Worm (Caenorhabditis elegans) whole organism, mixed stage, embryonic: ENCODE data around the gene emre-1.
A peak's percentile ranks its signal among the peaks of the same experiment; 100 is the strongest.

Source experiments
- M03D4.4 ChIP-seq: sonication (generic microtip); optimal IDR thresholded peaks from 2 replicates; lab custom pipeline; 2017; ENCODE audit warnings: mild to moderate bottlenecking, missing genetic modification characterization, missing compliant biosample characterization
- bed-3 ChIP-seq: fragments of 200-800 bp; sonication (Bioruptor generic); optimal IDR thresholded peaks from 3 replicates; lab custom pipeline; 2018; ENCODE audit warnings: mild to moderate bottlenecking, missing genetic modification characterization, moderate library complexity, missing compliant biosample characterization
- blmp-1 ChIP-seq: fragments of 150-350 bp; optimal IDR thresholded peaks from 2 replicates; lab custom pipeline; 2014; ENCODE audit warnings: missing biosample characterization, missing genetic modification characterization
- ceh-43 ChIP-seq: fragments of 200-800 bp; sonication (Bioruptor generic); optimal IDR thresholded peaks from 2 replicates; lab custom pipeline; 2018; ENCODE audit warnings: mild to moderate bottlenecking, missing genetic modification characterization, moderate library complexity, missing compliant biosample characterization
- ceh-83 ChIP-seq: fragments of 200-800 bp; sonication (Bioruptor generic); optimal IDR thresholded peaks from 2 replicates; lab custom pipeline; 2018; ENCODE audit warnings: mild to moderate bottlenecking, missing genetic modification characterization, missing compliant biosample characterization
- ces-1 ChIP-seq: fragments of 150-350 bp; optimal IDR thresholded peaks from 2 replicates; lab custom pipeline; 2014; ENCODE audit warnings: missing biosample characterization, missing genetic modification reagents, missing genetic modification characterization
- cnd-1 ChIP-seq: fragments of 200-800 bp; sonication (Bioruptor generic); optimal IDR thresholded peaks from 2 replicates; lab custom pipeline; 2018; ENCODE audit warnings: mild to moderate bottlenecking, missing genetic modification characterization, missing compliant biosample characterization
- drap-1 ChIP-seq: fragments of 200-800 bp; sonication (Bioruptor generic); optimal IDR thresholded peaks from 3 replicates; lab custom pipeline; 2018; ENCODE audit warnings: mild to moderate bottlenecking, missing genetic modification characterization, missing compliant biosample characterization
- elt-1 ChIP-seq: sonication (generic microtip); optimal IDR thresholded peaks from 2 replicates; lab custom pipeline; 2017; ENCODE audit warnings: missing genetic modification characterization, mild to moderate bottlenecking, missing compliant biosample characterization, antibody characterized with exemption, moderate library complexity, borderline replicate concordance; ENCODE audit not compliant: insufficient read depth
- elt-3 ChIP-seq: fragments of 150-350 bp; optimal IDR thresholded peaks from 2 replicates; lab custom pipeline; 2014; ENCODE audit warnings: missing biosample characterization, missing genetic modification characterization
- ham-2 ChIP-seq: fragments of 200-800 bp; sonication (Bioruptor generic); optimal IDR thresholded peaks from 2 replicates; lab custom pipeline; 2018; ENCODE audit warnings: mild to moderate bottlenecking, missing genetic modification characterization, missing compliant biosample characterization
- hlh-1 ChIP-seq: fragments of 150-350 bp; optimal IDR thresholded peaks from 2 replicates; lab custom pipeline; 2014; ENCODE audit warnings: missing biosample characterization, missing genetic modification reagents, missing genetic modification characterization
- lin-13 ChIP-seq: fragments of 150-350 bp; optimal IDR thresholded peaks from 2 replicates; lab custom pipeline; 2014; ENCODE audit warnings: missing biosample characterization, missing genetic modification characterization
- lsy-2 ChIP-seq: fragments of 150-350 bp; optimal IDR thresholded peaks from 2 replicates; lab custom pipeline; 2014; ENCODE audit warnings: missing biosample characterization, missing genetic modification characterization
- mab-5 ChIP-seq: fragments of 150-350 bp; optimal IDR thresholded peaks from 2 replicates; lab custom pipeline; 2014; ENCODE audit warnings: missing biosample characterization, missing genetic modification characterization
- mep-1 ChIP-seq: fragments of 150-350 bp; optimal IDR thresholded peaks from 2 replicates; lab custom pipeline; 2017; ENCODE audit warnings: missing biosample characterization, missing genetic modification reagents, missing genetic modification characterization, inconsistent platforms
- mls-2 ChIP-seq: sonication (generic microtip); optimal IDR thresholded peaks from 2 replicates; lab custom pipeline; 2016; ENCODE audit warnings: mild to moderate bottlenecking, missing genetic modification characterization, moderate library complexity, missing compliant biosample characterization
- nhr-12 ChIP-seq: fragments of 150-350 bp; optimal IDR thresholded peaks from 2 replicates; lab custom pipeline; 2014; ENCODE audit warnings: missing biosample characterization, missing genetic modification characterization
- nhr-2 ChIP-seq: fragments of 150-350 bp; optimal IDR thresholded peaks from 2 replicates; lab custom pipeline; 2014; ENCODE audit warnings: missing biosample characterization, missing genetic modification characterization
- nhr-28 ChIP-seq: fragments of 150-350 bp; optimal IDR thresholded peaks from 2 replicates; lab custom pipeline; 2014; ENCODE audit warnings: missing biosample characterization, missing genetic modification characterization
- nhr-76 ChIP-seq: sonication (generic microtip); optimal IDR thresholded peaks from 2 replicates; lab custom pipeline; 2017; ENCODE audit warnings: missing biosample characterization, missing genetic modification characterization
- pha-4 ChIP-seq: fragments of 150-350 bp; optimal IDR thresholded peaks from 2 replicates; lab custom pipeline; 2018; ENCODE audit warnings: missing biosample characterization, missing genetic modification reagents, missing genetic modification characterization
- sem-2 ChIP-seq: fragments of 200-800 bp; sonication (Bioruptor generic); optimal IDR thresholded peaks from 2 replicates; lab custom pipeline; 2018; ENCODE audit warnings: mild to moderate bottlenecking, missing genetic modification characterization, missing compliant biosample characterization
- sptf-1 ChIP-seq: sonication (generic microtip); optimal IDR thresholded peaks from 2 replicates; lab custom pipeline; 2017; ENCODE audit warnings: mild to moderate bottlenecking, missing genetic modification characterization, moderate library complexity, missing compliant biosample characterization
- tbx-8 ChIP-seq: fragments of 200-800 bp; sonication (Bioruptor generic); optimal IDR thresholded peaks from 2 replicates; lab custom pipeline; 2018; ENCODE audit warnings: mild to moderate bottlenecking, missing genetic modification characterization, moderate library complexity, missing compliant biosample characterization
- unc-120 ChIP-seq: sonication (generic microtip); optimal IDR thresholded peaks from 2 replicates; lab custom pipeline; 2017; ENCODE audit warnings: missing genetic modification characterization, missing compliant biosample characterization; ENCODE audit not compliant: poor library complexity, severe bottlenecking
- unc-39 ChIP-seq: fragments of 150-350 bp; optimal IDR thresholded peaks from 2 replicates; lab custom pipeline; 2014; ENCODE audit warnings: missing biosample characterization, missing genetic modification characterization
- ztf-11 ChIP-seq: fragments of 150-350 bp; optimal IDR thresholded peaks from 2 replicates; lab custom pipeline; 2014; ENCODE audit warnings: missing biosample characterization, missing genetic modification characterization

emre-1 gene

ce11 chrX:14988160-14988559 lies 8.7 kb downstream of the emre-1 start:
- no peak for TF ChIP-seq blmp-1 (tag; lab: Kevin White, UChicago)
- no peak for TF ChIP-seq mep-1 (tag; lab: Kevin White, UChicago)
- no peak for TF ChIP-seq mls-2 (tag; lab: Kevin White, UChicago)
- no peak for TF ChIP-seq ces-1 (GFP tag; lab: Kevin White, UChicago)
- TF ChIP-seq nhr-28 (tag; lab: Kevin White, UChicago), result no peak
- no peak for TF ChIP-seq bed-3

DNA sequence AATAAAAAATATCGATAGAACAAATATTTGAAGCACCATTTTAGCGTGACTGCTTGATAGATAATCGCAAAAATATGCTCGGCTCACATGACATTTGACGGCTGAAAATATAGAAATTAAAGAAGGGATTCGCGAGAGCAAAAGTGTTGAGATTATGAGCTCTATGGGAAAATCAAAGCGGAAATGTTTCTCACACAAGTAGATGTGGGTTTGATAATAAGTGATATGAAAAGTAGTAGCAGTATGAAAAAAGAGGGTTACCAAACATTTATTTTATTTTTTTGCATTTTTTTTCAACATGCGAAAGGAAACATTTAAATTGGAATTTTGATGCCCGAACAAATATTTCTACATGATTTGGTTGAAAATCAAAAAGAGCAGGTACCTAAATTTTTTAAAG lies 11.8 kb downstream of the emre-1 start, which contains the start of gene iglr-1:
Gene iglr-1, minus strand, starts transcription at position 101 of the 400 bp plus-strand sequence.
- TF ChIP-seq unc-39, result no peak
- TF ChIP-seq mab-5, result no peak
- TF ChIP-seq elt-1, result no peak
- no peak for TF ChIP-seq sem-2 (GFP tag; lab: Kevin White, UChicago)
- no peak for TF ChIP-seq nhr-76 (tag; lab: Kevin White, UChicago)
- no peak for TF ChIP-seq ztf-11
- TF ChIP-seq ces-1 (GFP tag; lab: Kevin White, UChicago), result no peak
- TF ChIP-seq ceh-83 (GFP tag; lab: Kevin White, UChicago), result no peak
- no peak for TF ChIP-seq lin-13
- no peak for TF ChIP-seq nhr-28 (tag; lab: Kevin White, UChicago)
- TF ChIP-seq lsy-2, result no peak
- no peak for TF ChIP-seq pha-4 (tag; lab: Kevin White, UChicago)
- no peak for TF ChIP-seq ceh-43 (GFP tag; lab: Kevin White, UChicago)
- TF ChIP-seq drap-1 (GFP tag; lab: Kevin White, UChicago), result no peak
- TF ChIP-seq M03D4.4 (tag; lab: Kevin White, UChicago), result no peak
- no peak for TF ChIP-seq unc-120 (tag; lab: Kevin White, UChicago)

DNA sequence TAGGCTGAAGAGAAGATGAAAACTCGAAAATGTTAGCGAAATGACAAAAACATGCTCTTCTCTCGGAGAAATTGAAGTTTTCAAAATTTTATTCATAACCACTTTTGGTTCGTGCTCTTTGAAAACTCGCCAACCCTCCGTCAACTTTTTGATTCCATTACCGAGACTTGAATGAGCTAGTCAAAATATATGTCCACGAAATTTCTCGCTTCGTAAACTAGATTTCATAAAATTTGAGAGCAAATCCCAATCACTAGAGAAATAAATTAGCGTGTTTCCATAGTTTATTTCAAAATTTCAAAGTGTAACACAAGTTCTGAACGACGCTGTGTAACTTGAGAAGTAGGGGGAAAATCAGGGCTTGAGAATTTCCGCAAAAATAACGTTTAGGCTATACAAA lies 14.3 kb downstream of the emre-1 start:
- TF ChIP-seq ces-1 (GFP tag; lab: Kevin White, UChicago) (peak; percentile 79), cnd-1 (tag; lab: Kevin White, UChicago) (no peak)

- no peak for TF ChIP-seq ham-2 (GFP tag; lab: Kevin White, UChicago)
- TF ChIP-seq ceh-43 (GFP tag; lab: Kevin White, UChicago), result no peak
- TF ChIP-seq elt-3 (tag; lab: Kevin White, UChicago), result no peak
- no peak for TF ChIP-seq lsy-2
- no peak for TF ChIP-seq nhr-12 (tag; lab: Kevin White, UChicago)
- TF ChIP-seq unc-39, result no peak
- TF ChIP-seq sptf-1 (tag; lab: Kevin White, UChicago), result no peak
- no peak for TF ChIP-seq pha-4 (tag; lab: Kevin White, UChicago)
- no peak for TF ChIP-seq ztf-11
- TF ChIP-seq sem-2 (GFP tag; lab: Kevin White, UChicago), result no peak
- TF ChIP-seq lin-13, result no peak
- TF ChIP-seq, all 35 proteins: peak for 0
Observed at ce11 chrX:14999101-14999500, 19.6 kb downstream of the emre-1 start, which contains the start of gene cutl-3. cutl-3 (minus strand) TSS chrX:14999201.

DNA sequence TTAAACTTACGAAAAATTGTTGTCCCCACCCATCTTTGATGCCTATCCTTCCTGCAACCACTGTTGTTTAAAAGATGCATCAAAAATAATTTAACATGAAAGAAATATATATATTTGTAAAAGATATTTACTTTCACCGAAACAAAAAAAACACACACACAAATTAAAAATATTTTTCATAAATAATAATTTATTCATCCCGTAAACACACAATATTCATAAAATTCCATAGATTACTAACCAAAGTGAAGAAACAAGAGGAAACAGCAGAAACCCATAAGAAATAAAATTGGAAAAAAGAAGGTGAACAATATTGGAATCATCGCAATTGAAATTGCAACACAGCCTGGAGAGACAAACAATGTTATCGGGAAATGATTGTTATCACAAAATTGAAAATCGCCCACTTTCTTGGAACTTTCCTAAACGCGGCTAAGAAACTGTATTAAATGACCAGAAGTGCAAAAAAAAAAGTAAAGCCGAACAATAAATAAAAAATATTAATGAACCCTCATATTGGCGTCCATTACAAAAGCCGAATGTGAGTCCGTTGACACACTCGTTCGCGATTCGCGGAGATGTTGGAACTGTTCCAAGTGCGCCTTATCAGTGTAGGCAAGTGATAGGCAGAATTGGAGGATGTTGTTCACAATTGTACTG lies 24.5 kb downstream of the emre-1 start, which contains the start of gene slc-25A18.1:
Gene slc-25A18.1, minus strand, starts transcription at position 51 of the 660 bp plus-strand sequence.
- TF ChIP-seq nhr-28 (tag; lab: Kevin White, UChicago) (no peak), sem-2 (GFP tag; lab: Kevin White, UChicago) (no peak), unc-39 (no peak), ztf-11 (no peak), pha-4 (tag; lab: Kevin White, UChicago) (no peak), lin-13 (no peak), ham-2 (GFP tag; lab: Kevin White, UChicago) (no peak), cnd-1 (tag; lab: Kevin White, UChicago) (no peak), drap-1 (GFP tag; lab: Kevin White, UChicago) (no peak), hlh-1 (no peak), nhr-2 (tag; lab: Kevin White, UChicago) (no peak), mep-1 (tag; lab: Kevin White, UChicago) (no peak), ceh-43 (GFP tag; lab: Kevin White, UChicago) (no peak), tbx-8 (GFP tag; lab: Kevin White, UChicago) (no peak), unc-120 (tag; lab: Kevin White, UChicago) (no peak)
